Fruit fly (Drosophila melanogaster): ENCODE data around the gene lmgA.

lmgA gene

DNA sequence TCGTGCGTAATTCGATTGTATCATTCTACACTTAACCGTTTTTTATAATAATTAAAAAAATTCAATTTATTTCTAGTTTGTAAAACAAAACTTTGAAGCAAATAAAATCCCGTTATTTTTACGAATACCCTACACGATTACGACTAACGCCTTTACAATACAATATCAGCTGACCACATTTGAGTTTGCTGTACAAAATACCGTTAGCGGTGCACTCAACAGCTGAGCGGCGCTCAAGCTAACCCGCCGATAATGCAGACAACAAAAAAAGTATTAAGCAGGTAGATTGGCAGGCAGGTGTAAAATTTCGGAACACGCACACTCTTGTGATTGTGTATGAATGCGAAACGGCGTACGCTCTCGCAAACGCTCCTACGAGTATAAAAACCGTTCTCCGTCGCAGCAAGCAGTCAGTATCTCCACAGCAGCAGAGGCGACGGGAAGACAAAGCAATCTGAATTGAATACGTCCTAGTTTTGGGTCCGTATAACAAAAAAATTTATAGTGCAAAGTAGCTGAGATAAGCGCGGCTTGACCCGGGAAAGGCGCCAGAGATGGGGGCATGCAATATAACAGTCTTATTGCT lies 6.6 kb downstream of the lmgA start, which contains the start of gene Acer (continued):
- TF ChIP-seq ems (GFP tag; optimal IDR thresholded peaks at IDR 0.05): no peak
- TF ChIP-seq CG7556 (GFP tag; optimal IDR thresholded peaks at IDR 0.05): no peak
- peak; percentile 42; the same call in 2 of the 3 replicates for TF ChIP-seq Opbp (GFP tag; IDR thresholded peaks at IDR 0.05; ENCODE audit: partially characterized antibody)
- TF ChIP-seq CG17568 (GFP tag; optimal IDR thresholded peaks at IDR 0.05): no peak
- peak; percentile 25; the same call in 1 of the 3 replicates for TF ChIP-seq CG34224 (GFP tag; IDR thresholded peaks at IDR 0.05; ENCODE audit: partially characterized antibody)
- no peak for TF ChIP-seq Hey (tag; optimal IDR thresholded peaks at IDR 0.05)
- TF ChIP-seq chn (GFP tag; optimal IDR thresholded peaks at IDR 0.05): no peak
- no peak for TF ChIP-seq CG6683 (GFP tag; optimal IDR thresholded peaks at IDR 0.05)
- no peak for TF ChIP-seq trh (GFP tag; optimal IDR thresholded peaks at IDR 0.05)
- TF ChIP-seq abd-A (tag; optimal IDR thresholded peaks at IDR 0.05): no peak
- TF ChIP-seq CG10979 (tag; optimal IDR thresholded peaks at IDR 0.05): no peak
- no peak; the same call in 1 of the 2 replicates for TF ChIP-seq amos (GFP tag; IDR thresholded peaks at IDR 0.05; ENCODE audit: partially characterized antibody)
- TF ChIP-seq CG31441 (GFP tag; IDR thresholded peaks at IDR 0.05): 0 out of 2 replicates have a peak, but pooled peaks have one; percentile 25
- TF ChIP-seq CG30403 (GFP tag; optimal IDR thresholded peaks at IDR 0.05): no peak
- TF ChIP-seq CG13624 (GFP tag; optimal IDR thresholded peaks at IDR 0.05): peak; percentile 30
- no peak for TF ChIP-seq CG15073 (GFP tag; optimal IDR thresholded peaks at IDR 0.05)
- no peak for TF ChIP-seq cad (GFP tag; optimal IDR thresholded peaks at IDR 0.05)
- no peak for TF ChIP-seq CG5953 (GFP tag; IDR thresholded peaks at IDR 0.05)
- TF ChIP-seq btn (GFP tag; optimal IDR thresholded peaks at IDR 0.05): no peak
- TF ChIP-seq wek (GFP tag; optimal IDR thresholded peaks at IDR 0.05): peak; percentile 95
- no peak for TF ChIP-seq ro (GFP tag; IDR thresholded peaks at IDR 0.05)
- TF ChIP-seq CG13123 (GFP tag; optimal IDR thresholded peaks at IDR 0.05): no peak
- 0 out of 3 replicates have a peak, but pooled peaks have one; percentile 23 for TF ChIP-seq z (GFP tag; IDR thresholded peaks at IDR 0.05)
- TF ChIP-seq PHDP (tag; optimal IDR thresholded peaks at IDR 0.05): no peak
- no peak for TF ChIP-seq CHES-1-like (GFP tag; optimal IDR thresholded peaks at IDR 0.05)
- TF ChIP-seq Hr78 (GFP tag; optimal IDR thresholded peaks at IDR 0.05): peak in 1 of 2 experiments; percentile 87
- peak in 1 of 3 experiments; percentile 26 for TF ChIP-seq Stat92E (GFP tag; optimal IDR thresholded peaks at IDR 0.05)
- TF ChIP-seq CG16815 (GFP tag; optimal IDR thresholded peaks at IDR 0.05): no peak
- no peak for TF ChIP-seq CG1603 (tag; optimal IDR thresholded peaks at IDR 0.05)
- peak; percentile 22 for TF ChIP-seq CG13296 (GFP tag; optimal IDR thresholded peaks at IDR 0.05)
- no peak for TF ChIP-seq kay (GFP tag; optimal IDR thresholded peaks at IDR 0.05)
- no peak for TF ChIP-seq dimm (GFP tag; IDR thresholded peaks at IDR 0.05)
- no peak for TF ChIP-seq Mad (GFP tag; optimal IDR thresholded peaks at IDR 0.05)
- TF ChIP-seq TFAM (GFP tag; optimal IDR thresholded peaks at IDR 0.05): no peak
- TF ChIP-seq CTCF (GFP tag; optimal IDR thresholded peaks at IDR 0.05): no peak
- peak; percentile 51 for TF ChIP-seq sqz (GFP tag; optimal IDR thresholded peaks at IDR 0.05)
- peak; percentile 3 for TF ChIP-seq tin (GFP tag; optimal IDR thresholded peaks at IDR 0.05)
- no peak for TF ChIP-seq ab (GFP tag; optimal IDR thresholded peaks at IDR 0.05)
- TF ChIP-seq CG31224 (GFP tag; IDR thresholded peaks at IDR 0.05): no peak
- peak; percentile 60; the same call in 3 of the 4 replicates for TF ChIP-seq Dll (GFP tag; IDR thresholded peaks at IDR 0.05; ENCODE audit: partially characterized antibody)
- peak; percentile 86 for TF ChIP-seq Med (GFP tag)
- no peak for TF ChIP-seq CG11247 (GFP tag; IDR thresholded peaks at IDR 0.05)
- no peak for TF ChIP-seq ATbp (GFP tag; optimal IDR thresholded peaks at IDR 0.05)
- TF ChIP-seq dm (GFP tag; optimal IDR thresholded peaks at IDR 0.05): no peak
- no peak for TF ChIP-seq dati (GFP tag; IDR thresholded peaks at IDR 0.05)
- peak; percentile 89 for TF ChIP-seq CG15479 (GFP tag; optimal IDR thresholded peaks at IDR 0.05)
- no peak for TF ChIP-seq CG8765 (GFP tag; IDR thresholded peaks at IDR 0.05)
- peak; percentile 9 for TF ChIP-seq zen (tag; optimal IDR thresholded peaks at IDR 0.05)
- TF ChIP-seq BtbVII (GFP tag; optimal IDR thresholded peaks at IDR 0.05): no peak
- no peak for TF ChIP-seq lab (GFP tag; optimal IDR thresholded peaks at IDR 0.05)
